Worm (Caenorhabditis elegans): ENCODE results near the gene srw-139.

ce11 chrV:2983351-2983750 lies 1.9 kb downstream of the srw-139 start, which contains the start of gene srw-117:
- no peak for TF ChIP-seq elt-3 (tag; optimal IDR thresholded peaks at IDR 0.05)
- no peak for TF ChIP-seq nhr-76 (tag; optimal IDR thresholded peaks at IDR 0.05)
- no peak for TF ChIP-seq elt-2 (tag; optimal IDR thresholded peaks at IDR 0.05)
- TF ChIP-seq ztf-4 (tag; optimal IDR thresholded peaks at IDR 0.05), result no peak
- no peak for TF ChIP-seq nhr-11 (tag; optimal IDR thresholded peaks at IDR 0.05)
- TF ChIP-seq daf-12 (tag; optimal IDR thresholded peaks at IDR 0.05), result no peak
- no peak for TF ChIP-seq lin-39 (tag; optimal IDR thresholded peaks at IDR 0.05)
- no peak for TF ChIP-seq nhr-237 (tag; optimal IDR thresholded peaks at IDR 0.05)
- no peak for TF ChIP-seq ztf-11 (tag; optimal IDR thresholded peaks at IDR 0.05)
- no peak for TF ChIP-seq ceh-28 (tag; optimal IDR thresholded peaks at IDR 0.05)
- TF ChIP-seq snpc-4 (tag; optimal IDR thresholded peaks at IDR 0.05), result no peak
- no peak for TF ChIP-seq pqm-1 (tag; optimal IDR thresholded peaks at IDR 0.05)
- TF ChIP-seq egl-27 (tag; optimal IDR thresholded peaks at IDR 0.05), result no peak

Measured in whole organism, L3 larva.